Worm (Caenorhabditis elegans): ENCODE measurements around the gene F27E5.7.

ce11 chrII:10106870-10107269 lies 15.7 kb upstream of the F27E5.7 start, which contains the start of gene ZK945.6:
- no peak for TF ChIP-seq nhr-12 (tag; optimal IDR thresholded peaks at IDR 0.05)
- no peak for TF ChIP-seq unc-62 (GFP tag; optimal IDR thresholded peaks at IDR 0.05)
- no peak for TF ChIP-seq tbx-2 (tag; optimal IDR thresholded peaks at IDR 0.05)
- TF ChIP-seq nhr-76 (tag; optimal IDR thresholded peaks at IDR 0.05), result no peak
- TF ChIP-seq fkh-10 (GFP tag; optimal IDR thresholded peaks at IDR 0.05), result no peak
- TF ChIP-seq nhr-11 (tag; optimal IDR thresholded peaks at IDR 0.05), result no peak
- no peak for TF ChIP-seq zag-1 (tag; optimal IDR thresholded peaks at IDR 0.05)
- no peak for TF ChIP-seq pha-4 (tag; optimal IDR thresholded peaks at IDR 0.05)
